Fruit fly (Drosophila melanogaster) whole organism, pupa: ENCODE results near the gene CG32795.
A peak's percentile ranks its signal among the peaks of the same experiment; 100 is the strongest.

Experiments
- EcR ChIP-seq: fragments of 200-800 bp; sonication (Bioruptor generic); optimal IDR thresholded peaks from 3 replicates; lab custom pipeline; 2019; ENCODE audit warnings: missing biosample characterization, missing genetic modification characterization, mild to moderate bottlenecking, moderate library complexity, missing genetic modification reagents
- Pif1A ChIP-seq: fragments of 200-800 bp; sonication (Bioruptor generic); optimal IDR thresholded peaks from 3 replicates; lab custom pipeline; 2016; ENCODE audit warnings: missing biosample characterization, missing genetic modification characterization

DNA sequence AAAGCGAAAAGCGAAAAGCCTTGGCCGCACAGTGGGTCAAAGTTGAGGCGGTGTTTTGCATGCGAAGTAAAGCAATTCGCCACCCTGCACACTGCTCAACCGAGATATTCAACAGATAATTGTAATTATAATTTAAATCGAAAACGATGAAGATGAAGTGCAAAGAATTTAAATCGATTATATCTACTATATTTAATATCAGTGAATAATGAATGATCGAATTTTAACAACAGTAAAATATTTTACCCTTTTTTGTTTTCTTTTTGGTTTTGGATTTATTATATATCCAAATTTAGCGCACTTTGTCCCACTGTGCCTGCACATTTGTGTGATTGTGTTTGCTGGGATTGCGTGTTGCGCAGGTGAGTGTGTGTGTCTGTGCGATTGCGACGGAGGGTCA is 3.1 kb downstream of the CG32795 start:
- TF ChIP-seq Pif1A, result peak; percentile 92
- TF ChIP-seq EcR (GFP tag; lab: Kevin White, UChicago), result peak; percentile 74
